Fruit fly (Drosophila melanogaster) whole organism, wandering third instar larva: Measurements from ENCODE around the gene Rsph3.

Experiments
- CG32264 ChIP-seq: fragments of 200-800 bp; sonication (Bioruptor generic); optimal IDR thresholded peaks from 2 replicates; lab custom pipeline; 2016; ENCODE audit warnings: missing biosample characterization, missing genetic modification characterization
- CG9705 ChIP-seq: fragments of 200-800 bp; sonication (Bioruptor generic); optimal IDR thresholded peaks from 2 replicates; lab custom pipeline; 2018; ENCODE audit warnings: missing biosample characterization, mild to moderate bottlenecking, missing genetic modification characterization
- Dif ChIP-seq: fragments of 200-275, 200-300 bp; sonication (Bioruptor generic); optimal IDR thresholded peaks from 2 replicates; lab custom pipeline; 2018; ENCODE audit warnings: missing biosample characterization, missing genetic modification characterization; ENCODE audit not compliant: partially characterized antibody
- GATAd ChIP-seq: sonication (Bioruptor generic); optimal IDR thresholded peaks from 2 replicates; lab custom pipeline; 2016; ENCODE audit warnings: missing biosample characterization, missing genetic modification characterization
- Jra ChIP-seq: sonication (Bioruptor generic); optimal IDR thresholded peaks from 2 replicates; lab custom pipeline; 2016; ENCODE audit warnings: missing biosample characterization, missing genetic modification characterization
- Myc ChIP-seq: fragments of >200 bp; optimal IDR thresholded peaks from 2 replicates; lab custom pipeline; 2017
- br ChIP-seq: fragments of 200-800 bp; sonication (Bioruptor generic); optimal IDR thresholded peaks from 2 replicates; lab custom pipeline; 2016; ENCODE audit warnings: missing biosample characterization, missing genetic modification characterization
- ey ChIP-seq: fragments of 200-800 bp; sonication (Bioruptor generic); optimal IDR thresholded peaks from 2 replicates; lab custom pipeline; 2016; ENCODE audit warnings: missing biosample characterization, missing genetic modification characterization
- jim ChIP-seq: fragments of 175-275, 200-325 bp; sonication (Bioruptor generic); optimal IDR thresholded peaks from 2 replicates; lab custom pipeline; 2016; ENCODE audit warnings: missing biosample characterization, mild to moderate bottlenecking, missing genetic modification characterization
- pan ChIP-seq: fragments of >200 bp; optimal IDR thresholded peaks from 2 replicates; lab custom pipeline; 2017
- psq ChIP-seq: fragments of 200-800 bp; sonication (Bioruptor generic); optimal IDR thresholded peaks from 3 replicates; lab custom pipeline; 2017; ENCODE audit warnings: missing biosample characterization, mild to moderate bottlenecking, missing genetic modification characterization, moderate library complexity
- sage ChIP-seq: fragments of 200-800 bp; sonication (Bioruptor generic); optimal IDR thresholded peaks from 2 replicates; lab custom pipeline; 2016; ENCODE audit warnings: missing biosample characterization, mild to moderate bottlenecking, missing genetic modification characterization
- woc ChIP-seq: sonication (Bioruptor generic); optimal IDR thresholded peaks from 2 replicates; lab custom pipeline; 2016; ENCODE audit warnings: missing biosample characterization, mild to moderate bottlenecking, missing genetic modification characterization

DNA sequence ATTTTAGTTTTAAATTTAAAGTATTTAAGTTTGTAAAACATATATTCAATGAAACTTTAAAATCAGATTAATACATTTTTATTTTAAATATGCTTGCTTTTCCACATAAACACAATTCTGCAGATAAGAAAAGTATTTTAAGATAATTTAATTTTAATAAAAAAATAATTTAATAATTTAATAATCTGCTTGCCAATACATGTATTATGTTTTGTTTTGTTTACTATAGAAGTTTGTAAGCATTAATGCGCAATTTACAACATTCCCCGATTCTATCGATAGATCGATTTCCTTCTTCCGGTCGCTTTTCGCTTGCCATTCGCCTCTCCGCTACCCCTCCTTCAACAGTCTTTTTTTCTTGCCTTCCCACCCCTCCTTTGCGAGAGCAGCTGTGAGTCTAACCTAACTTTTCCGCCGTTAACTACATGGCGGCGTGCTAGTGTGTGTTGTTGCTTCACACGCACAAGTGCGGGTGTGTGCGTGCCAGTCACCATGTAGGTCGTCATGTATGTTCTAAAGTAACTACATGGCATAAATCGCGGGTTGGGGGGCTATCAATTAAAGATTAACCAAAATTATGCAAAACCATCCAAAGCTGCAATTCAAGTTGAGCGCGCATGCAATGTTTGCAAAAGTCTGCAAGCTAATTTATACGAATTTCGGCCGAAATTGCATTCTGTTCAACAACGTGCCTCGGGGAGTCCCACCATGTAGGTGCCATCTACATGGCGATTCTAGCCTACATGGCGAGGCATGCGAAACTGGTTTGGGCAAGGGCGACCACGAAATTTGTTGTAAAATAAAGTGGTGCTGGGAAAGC, 19.5 kb downstream of the Rsph3 start:
- TF ChIP-seq psq (GFP tag; lab: Kevin White, UChicago) (peak; percentile 99), sage (GFP tag; lab: Kevin White, UChicago) (no peak), Dif (GFP tag; lab: Kevin White, UChicago) (peak; percentile 3), br (GFP tag; lab: Kevin White, UChicago) (no peak), CG9705 (GFP tag; lab: Kevin White, UChicago) (peak; percentile 26), Myc (lab: Kevin White, UChicago) (no peak), ey (GFP tag; lab: Kevin White, UChicago) (no peak), Jra (GFP tag; lab: Kevin White, UChicago) (no peak), GATAd (GFP tag; lab: Kevin White, UChicago) (no peak), jim (GFP tag; lab: Kevin White, UChicago) (peak; percentile 93), CG32264 (no peak), woc (peak; percentile 47), pan (lab: Kevin White, UChicago) (no peak)
